Worm (Caenorhabditis elegans): ENCODE data around the gene F21C10.10.

DNA sequence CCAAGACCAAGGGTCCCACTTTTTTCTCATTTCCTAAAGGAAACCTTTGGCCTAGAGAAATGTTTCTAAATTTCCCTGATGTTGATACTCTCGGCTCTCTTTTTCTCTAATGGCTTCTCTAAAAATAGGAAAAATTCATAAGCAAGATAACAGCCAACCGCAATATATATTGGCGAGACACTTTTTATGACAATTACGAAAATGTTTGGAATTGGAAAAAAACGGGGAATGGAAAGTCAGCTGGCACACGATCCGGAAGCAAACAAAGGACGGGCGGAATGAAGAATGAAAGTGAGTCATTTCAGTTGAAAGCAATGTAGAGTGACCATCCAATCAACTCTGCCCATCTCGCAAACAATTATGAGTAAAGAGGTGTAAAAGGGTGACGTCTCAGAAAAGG lies 14.7 kb upstream of the F21C10.10 start:
- TF ChIP-seq klf-2 (GFP tag; conservative IDR thresholded peaks at IDR 0.05), result no peak
- no peak for TF ChIP-seq T22C8.4 (GFP tag; IDR thresholded peaks at IDR 0.05)
- no peak for TF ChIP-seq ztf-23 (GFP tag; IDR thresholded peaks at IDR 0.05)

All from whole organism, midembryonic.